Worm (Caenorhabditis elegans): ENCODE data around the gene R02F2.10.

- TF ChIP-seq unc-3 (GFP tag; conservative IDR thresholded peaks at IDR 0.05) (no peak), unc-3 (tag; optimal IDR thresholded peaks at IDR 0.05) (no peak), unc-55 (GFP tag; optimal IDR thresholded peaks at IDR 0.05) (peak; percentile 59), nhr-232 (tag; optimal IDR thresholded peaks at IDR 0.05) (no peak), sox-2 (GFP tag; IDR thresholded peaks at IDR 0.05) (no peak), pqm-1 (tag; optimal IDR thresholded peaks at IDR 0.05) (no peak), tbx-7 (tag; optimal IDR thresholded peaks at IDR 0.05) (no peak), nhr-11 (tag; optimal IDR thresholded peaks at IDR 0.05) (no peak), dve-1 (tag; optimal IDR thresholded peaks at IDR 0.05) (no peak), dmd-4 (tag; optimal IDR thresholded peaks at IDR 0.05; ENCODE audit: borderline replicate concordance) (peak; percentile 12), fkh-6 (tag; optimal IDR thresholded peaks at IDR 0.05) (no peak), hlh-30 (tag; optimal IDR thresholded peaks at IDR 0.05; ENCODE audit: insufficient read depth) (peak; percentile 23), ets-4 (tag; optimal IDR thresholded peaks at IDR 0.05) (peak; percentile 67), C38D4.7 (GFP tag; optimal IDR thresholded peaks at IDR 0.05) (no peak)
Measured at ce11 chrIII:5502915-5503575, 24.9 kb downstream of the R02F2.10 start.

Measured in whole organism, late embryonic.